Fruit fly (Drosophila melanogaster) whole organism, embryonic: ENCODE measurements around the gene Rpn11.

Source experiments
- ATbp ChIP-seq: fragments of 200-800 bp; sonication (Bioruptor generic); optimal IDR thresholded peaks from 2 replicates; lab custom pipeline; 2017; ENCODE audit warnings: missing biosample characterization, mild to moderate bottlenecking, missing genetic modification characterization, missing genetic modification reagents
- Antp ChIP-seq: fragments of 200-800 bp; sonication (Bioruptor generic); optimal IDR thresholded peaks from 3 replicates; lab custom pipeline; 2016; ENCODE audit warnings: missing biosample characterization, missing genetic modification characterization
- Bteb2 ChIP-seq: fragments of 200-800 bp; sonication (Bioruptor generic); optimal IDR thresholded peaks from 2 replicates; lab custom pipeline; 2016; ENCODE audit warnings: missing biosample characterization, missing genetic modification characterization
- CG10209 ChIP-seq: fragments of 200-800 bp; sonication (Bioruptor generic); optimal IDR thresholded peaks from 3 replicates; lab custom pipeline; 2017; ENCODE audit warnings: missing biosample characterization, mild to moderate bottlenecking, missing genetic modification characterization, missing genetic modification reagents
- CG10431 ChIP-seq: fragments of 200-800 bp; sonication (Bioruptor generic); optimal IDR thresholded peaks from 3 replicates; lab custom pipeline; 2018; ENCODE audit warnings: missing biosample characterization, mild to moderate bottlenecking, missing genetic modification characterization
- CG10959 ChIP-seq: fragments of 200-800 bp; sonication (Bioruptor generic); IDR thresholded peaks from 2 replicates; pipeline ENCODE4 v1.3.6; 2022; ENCODE audit warnings: missing biosample characterization, missing genetic modification characterization
- CG11093 ChIP-seq: fragments of 200-800 bp; sonication (Bioruptor generic); IDR thresholded peaks from 3 replicates; pipeline ENCODE4 v1.3.6; 2022; ENCODE audit warnings: missing biosample characterization, missing genetic modification characterization
- CG11456 ChIP-seq: fragments of 200-800 bp; sonication (Bioruptor generic); IDR thresholded peaks from 3 replicates; pipeline ENCODE4 v1.3.6; 2022; ENCODE audit warnings: missing biosample characterization, missing genetic modification characterization
- CG12071 ChIP-seq: fragments of 200-800 bp; sonication (Bioruptor generic); optimal IDR thresholded peaks from 3 replicates; lab custom pipeline; 2018; ENCODE audit warnings: missing biosample characterization, mild to moderate bottlenecking, missing genetic modification characterization
- CG15269 ChIP-seq: fragments of 200-800 bp; sonication (Bioruptor generic); optimal IDR thresholded peaks from 2 replicates; lab custom pipeline; 2018; ENCODE audit warnings: missing biosample characterization, mild to moderate bottlenecking, missing genetic modification characterization, moderate library complexity
- CG1647 ChIP-seq: fragments of 200-800 bp; sonication (Bioruptor generic); optimal IDR thresholded peaks from 3 replicates; lab custom pipeline; 2016; ENCODE audit warnings: missing biosample characterization, missing genetic modification characterization
- CG1792 ChIP-seq: fragments of 200-800 bp; sonication (Bioruptor generic); optimal IDR thresholded peaks from 2 replicates; lab custom pipeline; 2016; ENCODE audit warnings: missing biosample characterization, missing genetic modification characterization
- CG18011 ChIP-seq: fragments of 200-800 bp; sonication (Bioruptor generic); optimal IDR thresholded peaks from 2 replicates; lab custom pipeline; 2017; ENCODE audit warnings: missing biosample characterization, missing genetic modification characterization, mild to moderate bottlenecking, moderate library complexity, missing genotype
- CG2199 ChIP-seq: fragments of 200-800 bp; sonication (Bioruptor generic); IDR thresholded peaks from 3 replicates; pipeline ENCODE4 v1.3.6; 2022; ENCODE audit warnings: missing biosample characterization, missing genetic modification characterization
- CG2202 ChIP-seq: fragments of 200-800 bp; sonication (Bioruptor generic); optimal IDR thresholded peaks from 2 replicates; lab custom pipeline; 2018; ENCODE audit warnings: missing biosample characterization, mild to moderate bottlenecking, missing genetic modification characterization
- CG8359 ChIP-seq: fragments of 200-800 bp; sonication (Bioruptor generic); optimal IDR thresholded peaks from 2 replicates; lab custom pipeline; 2017; ENCODE audit warnings: missing biosample characterization, mild to moderate bottlenecking, missing genetic modification characterization, borderline replicate concordance
- CG9797 ChIP-seq: fragments of 200-800 bp; sonication (Bioruptor generic); optimal IDR thresholded peaks from 3 replicates; lab custom pipeline; 2018; ENCODE audit warnings: missing biosample characterization, mild to moderate bottlenecking, missing genetic modification characterization
- CG9876 ChIP-seq: fragments of 200-800 bp; sonication (Bioruptor generic); optimal IDR thresholded peaks from 2 replicates; lab custom pipeline; 2016; ENCODE audit warnings: missing biosample characterization, missing genetic modification characterization
- Dip3 ChIP-seq: fragments of 200-800 bp; sonication (Bioruptor generic); optimal IDR thresholded peaks from 3 replicates; lab custom pipeline; 2016; ENCODE audit warnings: missing biosample characterization, missing genetic modification characterization
- Dll ChIP-seq: fragments of 200-800 bp; sonication (Bioruptor generic); IDR thresholded peaks from 4 replicates; pipeline ENCODE4 v1.3.6; 2022; ENCODE audit warnings: missing biosample characterization, missing genetic modification characterization; ENCODE audit not compliant: partially characterized antibody
- Eip74EF ChIP-seq, 2 experiments: fragments of 200-800 bp in 1 of 2; fragments of >200 bp in 1 of 2; sonication (Bioruptor generic) in 1 of 2; optimal IDR thresholded peaks; 2 replicates each; lab custom pipeline; 2017 to 2019; ENCODE audit warnings: missing biosample characterization in 2 of 2, missing genetic modification characterization in 2 of 2, mild to moderate bottlenecking in 1 of 2, moderate library complexity in 1 of 2
- HLH4C ChIP-seq: fragments of 200-800 bp; sonication (Bioruptor generic); IDR thresholded peaks from 3 replicates; pipeline ENCODE4 v1.3.6; 2022; ENCODE audit warnings: missing biosample characterization, missing genetic modification characterization; ENCODE audit not compliant: partially characterized antibody
- HmgZ ChIP-seq: fragments of 200-800 bp; sonication (Bioruptor generic); optimal IDR thresholded peaks from 2 replicates; lab custom pipeline; 2018; ENCODE audit warnings: missing biosample characterization, mild to moderate bottlenecking, missing genetic modification characterization
- Mes4 ChIP-seq: fragments of 200-800 bp; sonication (Bioruptor generic); optimal IDR thresholded peaks from 2 replicates; lab custom pipeline; 2016; ENCODE audit warnings: missing biosample characterization, missing genetic modification characterization
- Poxn ChIP-seq: fragments of 200-800 bp; sonication (Bioruptor generic); IDR thresholded peaks from 2 replicates; pipeline ENCODE4 v1.3.6; 2022; ENCODE audit warnings: missing biosample characterization, missing genetic modification characterization
- Ptx1 ChIP-seq: fragments of 200-800 bp; sonication (Bioruptor generic); IDR thresholded peaks from 2 replicates; pipeline ENCODE4 v1.3.6; 2022; ENCODE audit warnings: missing biosample characterization, missing genetic modification characterization
- Rfx ChIP-seq: fragments of 200-800 bp; sonication (Bioruptor generic); IDR thresholded peaks from 2 replicates; pipeline ENCODE4 v1.3.6; 2022; ENCODE audit warnings: missing biosample characterization, missing genetic modification characterization
- Rx ChIP-seq: fragments of 200-800 bp; sonication (Bioruptor generic); IDR thresholded peaks from 2 replicates; pipeline ENCODE4 v1.3.6; 2022; ENCODE audit warnings: missing biosample characterization, missing genetic modification characterization
- Scr ChIP-seq: fragments of 200-800 bp; sonication (Bioruptor generic); IDR thresholded peaks from 2 replicates; pipeline ENCODE4 v1.3.6; 2022; ENCODE audit warnings: missing biosample characterization, missing genetic modification characterization; ENCODE audit not compliant: partially characterized antibody
- Sry-β ChIP-seq: fragments of 200-800 bp; sonication (Bioruptor generic); optimal IDR thresholded peaks from 2 replicates; lab custom pipeline; 2018; ENCODE audit warnings: missing biosample characterization, mild to moderate bottlenecking, missing genetic modification characterization, moderate library complexity
- Ssrp ChIP-seq: fragments of 200-800 bp; sonication (Bioruptor generic); optimal IDR thresholded peaks from 2 replicates; lab custom pipeline; 2018; ENCODE audit warnings: missing biosample characterization, mild to moderate bottlenecking, missing genetic modification characterization, moderate library complexity
- Tbp ChIP-seq: fragments of >200 bp; optimal IDR thresholded peaks from 2 replicates; lab custom pipeline; 2018; ENCODE audit warnings: missing biosample characterization, missing genetic modification characterization
- ash1 ChIP-seq: fragments of 200-800 bp; sonication (Bioruptor generic); optimal IDR thresholded peaks from 2 replicates; lab custom pipeline; 2018; ENCODE audit warnings: missing biosample characterization, mild to moderate bottlenecking, missing genetic modification characterization
- btn ChIP-seq: fragments of 200-800 bp; sonication (Bioruptor generic); optimal IDR thresholded peaks from 2 replicates; lab custom pipeline; 2016; ENCODE audit warnings: missing biosample characterization, missing genetic modification characterization
- cato ChIP-seq: fragments of 200-800 bp; sonication (Bioruptor generic); optimal IDR thresholded peaks from 2 replicates; lab custom pipeline; 2016; ENCODE audit warnings: missing biosample characterization, missing genetic modification characterization, borderline replicate concordance
- caup ChIP-seq: fragments of 200-800 bp; sonication (Bioruptor generic); optimal IDR thresholded peaks from 3 replicates; lab custom pipeline; 2017; ENCODE audit warnings: missing biosample characterization, mild to moderate bottlenecking, missing genetic modification characterization, moderate library complexity; ENCODE audit not compliant: severe bottlenecking
- crc ChIP-seq: fragments of 200-800 bp; sonication (Bioruptor generic); optimal IDR thresholded peaks from 2 replicates; lab custom pipeline; 2016; ENCODE audit warnings: missing biosample characterization, missing genetic modification characterization
- croc ChIP-seq: fragments of 200-800 bp; sonication (Bioruptor generic); conservative IDR thresholded peaks from 3 replicates; pipeline ENCODE4 v1.3.6; 2022; ENCODE audit warnings: missing biosample characterization, missing genetic modification characterization
- crol ChIP-seq: fragments of 200-800 bp; sonication (Bioruptor generic); IDR thresholded peaks from 2 replicates; pipeline ENCODE4 v1.3.6; 2022; ENCODE audit warnings: missing biosample characterization, missing genetic modification characterization
- cwo ChIP-seq: fragments of 200-800 bp; sonication (Bioruptor generic); optimal IDR thresholded peaks from 3 replicates; lab custom pipeline; 2017; ENCODE audit warnings: missing biosample characterization, missing genetic modification characterization, mild to moderate bottlenecking, moderate library complexity, missing genetic modification reagents
- ems ChIP-seq: fragments of 200-800 bp; sonication (Bioruptor generic); optimal IDR thresholded peaks from 3 replicates; lab custom pipeline; 2016; ENCODE audit warnings: missing biosample characterization, missing genetic modification characterization
- grau ChIP-seq: fragments of 200-800 bp; optimal IDR thresholded peaks from 3 replicates; lab custom pipeline; 2019; ENCODE audit warnings: missing biosample characterization, mild to moderate bottlenecking, missing genetic modification characterization, moderate library complexity
- jing ChIP-seq: fragments of 200-800 bp; sonication (Bioruptor generic); optimal IDR thresholded peaks from 2 replicates; lab custom pipeline; 2018; ENCODE audit warnings: missing biosample characterization, mild to moderate bottlenecking, missing genetic modification characterization
- kay ChIP-seq: fragments of 200-800 bp; sonication (Bioruptor generic); optimal IDR thresholded peaks from 2 replicates; lab custom pipeline; 2016; ENCODE audit warnings: missing biosample characterization, missing genetic modification characterization
- kni ChIP-seq: fragments of 200-800 bp; sonication (Bioruptor generic); optimal IDR thresholded peaks from 3 replicates; lab custom pipeline; 2017; ENCODE audit warnings: mild to moderate bottlenecking, missing biosample characterization, missing genetic modification reagents, missing genetic modification characterization
- lilli ChIP-seq: fragments of 200-800 bp; sonication (Bioruptor generic); optimal IDR thresholded peaks from 3 replicates; lab custom pipeline; 2016; ENCODE audit warnings: missing biosample characterization, missing genetic modification characterization
- otp ChIP-seq: fragments of 200-800 bp; sonication (Bioruptor generic); IDR thresholded peaks from 3 replicates; pipeline ENCODE4, ENCODE4 v1.3.6; 2022; ENCODE audit warnings: missing biosample characterization, missing genetic modification characterization
- pita ChIP-seq: fragments of 200-800 bp; sonication (Bioruptor generic); optimal IDR thresholded peaks from 2 replicates; lab custom pipeline; 2017; ENCODE audit warnings: missing biosample characterization, mild to moderate bottlenecking, missing genetic modification characterization
- sr ChIP-seq: fragments of 200-800 bp; sonication (Bioruptor generic); IDR thresholded peaks from 3 replicates; pipeline ENCODE4 v1.3.6; 2022; ENCODE audit warnings: missing biosample characterization, missing genetic modification characterization
- twi ChIP-seq: fragments of 200-800 bp; optimal IDR thresholded peaks from 2 replicates; lab custom pipeline; 2019; ENCODE audit warnings: missing biosample characterization, mild to moderate bottlenecking, missing genetic modification characterization, moderate library complexity
- wor ChIP-seq: fragments of 200-800 bp; sonication (Bioruptor generic); IDR thresholded peaks from 2 replicates; pipeline ENCODE4 v1.3.6; 2022; ENCODE audit warnings: missing biosample characterization, missing genetic modification characterization

Rpn11 gene

dm6 chr2L:5043043-5043442 is 16.5 kb downstream of the Rpn11 start, which contains the start of the genes CG33995, CG44000 and CG44001 (continued):
- no peak for TF ChIP-seq ATbp (GFP tag; lab: Kevin White, UChicago)
- no peak for TF ChIP-seq Sry-β (GFP tag; lab: Kevin White, UChicago)
- TF ChIP-seq lilli (GFP tag; lab: Kevin White, UChicago) = peak; percentile 75
- TF ChIP-seq CG2202 = no peak
- TF ChIP-seq Dll (GFP tag; lab: Robert Waterston, UW) = no peak
- no peak for TF ChIP-seq Scr
- peak; percentile 19 for TF ChIP-seq kay (GFP tag; lab: Kevin White, UChicago)
- TF ChIP-seq cwo (GFP tag; lab: Kevin White, UChicago) = no peak
- TF ChIP-seq ems = peak; percentile 36
- TF ChIP-seq cato = no peak
- no peak for TF ChIP-seq CG10959 (GFP tag; lab: Robert Waterston, UW)
- TF ChIP-seq CG11093 (GFP tag; lab: Robert Waterston, UW) = no peak
- peak; percentile 11 for TF ChIP-seq Mes4 (GFP tag; lab: Kevin White, UChicago)
- TF ChIP-seq Bteb2 (GFP tag; lab: Kevin White, UChicago) = peak; percentile 8
- peak; percentile 4 for TF ChIP-seq btn
- TF ChIP-seq Eip74EF (GFP tag; optimal IDR thresholded peaks at IDR 0.05; lab: Kevin White, UChicago) = no peak
- no peak for TF ChIP-seq CG2199 (GFP tag; lab: Robert Waterston, UW)
- 0 out of 2 replicates have a peak, but pooled peaks have one; percentile 4 for TF ChIP-seq Rx (GFP tag; lab: Robert Waterston, UW)
- no peak for TF ChIP-seq Ssrp (tag; lab: Kevin White, UChicago)
- peak; percentile 39 for TF ChIP-seq Dip3 (GFP tag; lab: Kevin White, UChicago)
- TF ChIP-seq pita (GFP tag; lab: Kevin White, UChicago) = no peak
- TF ChIP-seq croc (GFP tag; lab: Robert Waterston, UW) = no peak
- TF ChIP-seq CG1647 (GFP tag; lab: Kevin White, UChicago) = peak; percentile 16
- TF ChIP-seq CG9876 = peak; percentile 60
- peak; percentile 86 for TF ChIP-seq HmgZ (tag; lab: Kevin White, UChicago)
- TF ChIP-seq Rfx (GFP tag; lab: Robert Waterston, UW) = peak; percentile 72
- TF ChIP-seq CG15269 (tag; lab: Kevin White, UChicago) = peak; percentile 17
- TF ChIP-seq grau = peak; percentile 50
- TF ChIP-seq jing = no peak
- peak; percentile 22 for TF ChIP-seq twi (tag; lab: Kevin White, UChicago)
- no peak for TF ChIP-seq kni
- no peak for TF ChIP-seq CG12071 (GFP tag; lab: Kevin White, UChicago)
- peak; percentile 58 for TF ChIP-seq ash1 (GFP tag; lab: Kevin White, UChicago)
- TF ChIP-seq sr (GFP tag; lab: Robert Waterston, UW) = no peak
- no peak for TF ChIP-seq wor (GFP tag; lab: Robert Waterston, UW)
- TF ChIP-seq HLH4C = no peak
- TF ChIP-seq Poxn (GFP tag; lab: Robert Waterston, UW) = no peak
- TF ChIP-seq CG11456 = peak; percentile 83
- peak; percentile 88 for TF ChIP-seq CG9797 (GFP tag; lab: Kevin White, UChicago)
- peak; percentile 49 for TF ChIP-seq Ptx1
- TF ChIP-seq CG10431 = no peak
- peak; percentile 64 for TF ChIP-seq Antp (GFP tag; lab: Kevin White, UChicago)
- TF ChIP-seq CG8359 (GFP tag; lab: Kevin White, UChicago) = no peak
- TF ChIP-seq CG1792 (GFP tag; lab: Kevin White, UChicago) = peak; percentile 6
- TF ChIP-seq crol (GFP tag; lab: Robert Waterston, UW) = no peak
- TF ChIP-seq CG18011 (GFP tag; lab: Kevin White, UChicago) = no peak
- TF ChIP-seq caup (GFP tag; lab: Kevin White, UChicago) = peak; percentile 40
- peak; percentile 17 for TF ChIP-seq CG10209 (GFP tag; lab: Kevin White, UChicago)
- no peak for TF ChIP-seq otp
- no peak for TF ChIP-seq Tbp (GFP tag; lab: Kevin White, UChicago)
- TF ChIP-seq crc (GFP tag; lab: Kevin White, UChicago) = no peak
